Worm (Caenorhabditis elegans) whole organism, late embryonic: ENCODE measurements around the gene pes-1.

Experiments used
- K02D7.2 ChIP-seq: sonication (generic microtip); optimal IDR thresholded peaks from 2 replicates; lab custom pipeline; 2017; ENCODE audit warnings: mild to moderate bottlenecking, missing genetic modification characterization, missing compliant biosample characterization
- K09A11.1 ChIP-seq: sonication (generic microtip); optimal IDR thresholded peaks from 2 replicates; lab custom pipeline; 2017; ENCODE audit warnings: antibody characterized with exemption, mild to moderate bottlenecking, missing genetic modification characterization, missing compliant biosample characterization; ENCODE audit not compliant: insufficient read depth
- Y22D7AL.16 ChIP-seq: sonication (generic microtip); optimal IDR thresholded peaks from 2 replicates; lab custom pipeline; 2016; ENCODE audit warnings: missing genetic modification characterization, missing compliant biosample characterization
- ahr-1 ChIP-seq: sonication (generic microtip); optimal IDR thresholded peaks from 2 replicates; lab custom pipeline; 2016; ENCODE audit warnings: missing genetic modification characterization, missing compliant biosample characterization
- ama-1 ChIP-seq: fragments of 150-350 bp; optimal IDR thresholded peaks from 2 replicates; lab custom pipeline; 2014
- ceh-14 ChIP-seq: sonication (generic microtip); optimal IDR thresholded peaks from 2 replicates; lab custom pipeline; 2016; ENCODE audit warnings: missing genotype, missing genetic modification characterization, missing compliant biosample characterization
- ceh-19 ChIP-seq: fragments of 200-800 bp; sonication (Bioruptor generic); optimal IDR thresholded peaks from 2 replicates; lab custom pipeline; 2018; ENCODE audit warnings: mild to moderate bottlenecking, missing genetic modification characterization, missing compliant biosample characterization
- ceh-24 ChIP-seq: sonication (generic microtip); optimal IDR thresholded peaks from 2 replicates; lab custom pipeline; 2016; ENCODE audit warnings: mild to moderate bottlenecking, missing genetic modification characterization, missing compliant biosample characterization
- ceh-34 ChIP-seq: sonication (generic microtip); optimal IDR thresholded peaks from 2 replicates; lab custom pipeline; 2016; ENCODE audit warnings: mild to moderate bottlenecking, missing genetic modification characterization, missing compliant biosample characterization
- ceh-6 ChIP-seq: fragments of 200-800 bp; sonication (Bioruptor generic); optimal IDR thresholded peaks from 2 replicates; lab custom pipeline; 2018; ENCODE audit warnings: mild to moderate bottlenecking, missing genetic modification characterization, missing compliant biosample characterization
- che-1 ChIP-seq: sonication (generic microtip); optimal IDR thresholded peaks from 2 replicates; lab custom pipeline; 2016; ENCODE audit warnings: mild to moderate bottlenecking, missing genetic modification characterization, missing compliant biosample characterization
- dmd-4 ChIP-seq: sonication (generic microtip); optimal IDR thresholded peaks from 2 replicates; lab custom pipeline; 2016; ENCODE audit warnings: borderline replicate concordance, missing genetic modification characterization, missing compliant biosample characterization
- dve-1 ChIP-seq: sonication (generic microtip); optimal IDR thresholded peaks from 2 replicates; lab custom pipeline; 2017; ENCODE audit warnings: antibody characterized with exemption, mild to moderate bottlenecking, missing genetic modification characterization, missing compliant biosample characterization
- elt-2 ChIP-seq: sonication (generic microtip); optimal IDR thresholded peaks from 2 replicates; lab custom pipeline; 2016; ENCODE audit warnings: missing genetic modification reagents, missing genetic modification characterization, missing compliant biosample characterization
- ets-4 ChIP-seq: sonication (generic microtip); optimal IDR thresholded peaks from 2 replicates; lab custom pipeline; 2016; ENCODE audit warnings: missing genetic modification characterization, missing compliant biosample characterization
- eyg-1 ChIP-seq: sonication (generic microtip); optimal IDR thresholded peaks from 2 replicates; lab custom pipeline; 2016; ENCODE audit warnings: missing genotype, missing genetic modification characterization, missing compliant biosample characterization
- fax-1 ChIP-seq: sonication (generic microtip); optimal IDR thresholded peaks from 2 replicates; lab custom pipeline; 2016; ENCODE audit warnings: missing genotype, missing genetic modification characterization, missing compliant biosample characterization
- fkh-10 ChIP-seq: fragments of 150-350 bp; optimal IDR thresholded peaks from 2 replicates; lab custom pipeline; 2014; ENCODE audit warnings: missing biosample characterization, missing genetic modification reagents, missing genetic modification characterization
- fkh-6 ChIP-seq: sonication (generic microtip); optimal IDR thresholded peaks from 2 replicates; lab custom pipeline; 2016; ENCODE audit warnings: missing genetic modification characterization, missing compliant biosample characterization
- hlh-13 ChIP-seq: fragments of 200-800 bp; sonication (Bioruptor generic); optimal IDR thresholded peaks from 2 replicates; lab custom pipeline; 2018; ENCODE audit warnings: mild to moderate bottlenecking, missing genetic modification characterization, missing compliant biosample characterization
- hlh-15 ChIP-seq: sonication (generic microtip); optimal IDR thresholded peaks from 2 replicates; lab custom pipeline; 2016; ENCODE audit warnings: missing genetic modification characterization, missing compliant biosample characterization
- hlh-6 ChIP-seq: sonication (generic microtip); optimal IDR thresholded peaks from 2 replicates; lab custom pipeline; 2016; ENCODE audit warnings: missing genotype, missing genetic modification characterization, missing compliant biosample characterization
- madf-2 ChIP-seq: sonication (generic microtip); optimal IDR thresholded peaks from 2 replicates; lab custom pipeline; 2017; ENCODE audit warnings: missing genetic modification characterization, missing compliant biosample characterization
- nfya-1 ChIP-seq: sonication (generic microtip); optimal IDR thresholded peaks from 2 replicates; lab custom pipeline; 2017; ENCODE audit warnings: missing genetic modification characterization, mild to moderate bottlenecking, missing compliant biosample characterization, antibody characterized with exemption, moderate library complexity
- nhr-11 ChIP-seq: fragments of 150-350 bp; optimal IDR thresholded peaks from 2 replicates; lab custom pipeline; 2014; ENCODE audit warnings: missing biosample characterization, missing genetic modification characterization
- nhr-232 ChIP-seq: sonication (generic microtip); optimal IDR thresholded peaks from 2 replicates; lab custom pipeline; 2016; ENCODE audit warnings: missing genetic modification characterization, missing compliant biosample characterization
- odd-2 ChIP-seq: sonication (generic microtip); optimal IDR thresholded peaks from 2 replicates; lab custom pipeline; 2017; ENCODE audit warnings: antibody characterized with exemption, mild to moderate bottlenecking, missing genetic modification characterization, missing compliant biosample characterization
- pax-1 ChIP-seq: fragments of 150-350 bp; optimal IDR thresholded peaks from 2 replicates; lab custom pipeline; 2014; ENCODE audit warnings: missing biosample characterization, missing genetic modification characterization
- pha-2 ChIP-seq: sonication (generic microtip); optimal IDR thresholded peaks from 2 replicates; lab custom pipeline; 2017; ENCODE audit warnings: mild to moderate bottlenecking, missing genetic modification characterization, missing compliant biosample characterization
- pha-4 ChIP-seq: fragments of 150-350 bp; optimal IDR thresholded peaks from 2 replicates; lab custom pipeline; 2018; ENCODE audit warnings: missing biosample characterization, missing genetic modification reagents, missing genetic modification characterization
- pros-1 ChIP-seq: fragments of 150-350 bp; optimal IDR thresholded peaks from 2 replicates; lab custom pipeline; 2014; ENCODE audit warnings: missing biosample characterization, missing genetic modification reagents, missing genetic modification characterization
- sox-2 ChIP-seq: fragments of 200-800 bp; sonication (Bioruptor generic); IDR thresholded peaks from 2 replicates; pipeline ENCODE4 v1.3.6; 2022; ENCODE audit warnings: missing genetic modification reagents, missing genetic modification characterization, missing compliant biosample characterization
- sox-4 ChIP-seq: sonication (generic microtip); optimal IDR thresholded peaks from 2 replicates; lab custom pipeline; 2017; ENCODE audit warnings: mild to moderate bottlenecking, missing genetic modification characterization, inconsistent platforms, missing compliant biosample characterization
- syd-9 ChIP-seq: sonication (generic microtip); optimal IDR thresholded peaks from 2 replicates; lab custom pipeline; 2016; ENCODE audit warnings: mild to moderate bottlenecking, missing genetic modification characterization, moderate library complexity, missing compliant biosample characterization
- tbx-2 ChIP-seq: sonication (generic microtip); optimal IDR thresholded peaks from 2 replicates; lab custom pipeline; 2016; ENCODE audit warnings: missing genetic modification characterization, missing compliant biosample characterization
- tbx-7 ChIP-seq: sonication (generic microtip); optimal IDR thresholded peaks from 2 replicates; lab custom pipeline; 2016; ENCODE audit warnings: missing genotype, missing genetic modification characterization, missing compliant biosample characterization
- ttx-3 ChIP-seq: sonication (generic microtip); optimal IDR thresholded peaks from 2 replicates; lab custom pipeline; 2016; ENCODE audit warnings: missing genetic modification reagents, missing genetic modification characterization, missing compliant biosample characterization
- unc-55 ChIP-seq: sonication (generic microtip); optimal IDR thresholded peaks from 2 replicates; lab custom pipeline; 2017; ENCODE audit warnings: missing biosample characterization, missing genetic modification reagents, missing genetic modification characterization

The pes-1 gene

DNA sequence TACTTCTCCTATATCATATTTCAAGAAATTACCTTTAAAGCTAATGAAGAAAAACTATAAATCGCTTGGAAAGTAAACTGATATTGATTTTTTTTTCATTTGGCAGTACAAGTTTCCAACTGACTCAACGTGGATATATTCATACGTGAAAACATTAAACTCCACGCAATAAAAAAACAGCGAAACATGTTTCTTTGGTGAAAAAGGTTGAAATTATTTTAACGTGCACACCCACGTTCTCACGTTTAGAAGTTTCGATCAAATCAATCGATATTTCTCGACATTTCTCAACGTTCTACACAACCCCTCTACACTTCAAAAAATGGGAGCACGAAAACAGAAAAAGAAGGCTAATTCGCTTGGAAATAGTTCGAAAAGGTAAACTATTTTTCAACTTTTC is 26.4 kb downstream of the pes-1 start, which contains the start of the genes best-6 and C09B9.2:
TSS of gene best-6 (minus strand) at position 101 of the 400 bp plus-strand sequence.
TSS of gene C09B9.2 (plus strand) at position 314 of the 400 bp plus-strand sequence.
- no peak for TF ChIP-seq fax-1 (tag; lab: Kevin White, UChicago)
- no peak for TF ChIP-seq pros-1
- no peak for TF ChIP-seq elt-2 (tag; lab: Kevin White, UChicago)
- TF ChIP-seq pha-4: no peak
- no peak for TF ChIP-seq pha-2
- no peak for TF ChIP-seq eyg-1
- no peak for TF ChIP-seq ama-1
- TF ChIP-seq ets-4 (tag; lab: Kevin White, UChicago): no peak
- TF ChIP-seq nhr-11 (tag; lab: Kevin White, UChicago): no peak
- no peak for TF ChIP-seq sox-4 (tag; lab: Kevin White, UChicago)
- TF ChIP-seq ceh-19 (GFP tag; lab: Kevin White, UChicago): no peak
- no peak for TF ChIP-seq fkh-10
- no peak for TF ChIP-seq K09A11.1 (tag; lab: Kevin White, UChicago)
- no peak for TF ChIP-seq hlh-6
- no peak for TF ChIP-seq nfya-1 (tag; lab: Kevin White, UChicago)
- TF ChIP-seq ahr-1 (tag; lab: Kevin White, UChicago): no peak
- TF ChIP-seq, all 69 proteins: peak for 0

DNA sequence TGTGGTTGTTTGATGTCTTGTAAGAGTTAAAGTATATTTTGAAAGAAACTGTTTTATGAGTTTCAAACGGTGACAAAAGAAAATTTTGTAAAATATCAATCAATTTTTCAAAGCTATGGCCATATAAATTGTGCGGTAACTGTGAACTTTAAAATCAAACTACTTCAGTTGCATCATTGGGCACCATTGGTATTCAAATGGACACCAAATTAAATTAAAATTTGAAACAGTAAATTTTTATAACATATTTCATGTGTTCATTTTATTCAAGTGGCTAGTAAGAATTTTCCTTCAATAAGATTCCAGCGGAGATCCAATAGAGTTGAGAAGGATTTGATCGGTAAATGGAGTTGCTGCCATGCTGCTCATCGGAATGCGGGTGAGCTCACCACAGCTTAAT is 28.8 kb downstream of the pes-1 start:
- TF ChIP-seq nhr-232 (tag; lab: Kevin White, UChicago) (no peak), tbx-7 (no peak), dmd-4 (tag; lab: Kevin White, UChicago) (no peak), nfya-1 (tag; lab: Kevin White, UChicago) (no peak), ama-1 (no peak), ceh-14 (tag; lab: Kevin White, UChicago) (no peak), ttx-3 (no peak), syd-9 (tag; lab: Kevin White, UChicago) (no peak), unc-55 (GFP tag; lab: Kevin White, UChicago) (no peak), hlh-15 (tag; lab: Kevin White, UChicago) (no peak), dve-1 (tag; lab: Kevin White, UChicago) (no peak), madf-2 (tag; lab: Kevin White, UChicago) (no peak)

DNA sequence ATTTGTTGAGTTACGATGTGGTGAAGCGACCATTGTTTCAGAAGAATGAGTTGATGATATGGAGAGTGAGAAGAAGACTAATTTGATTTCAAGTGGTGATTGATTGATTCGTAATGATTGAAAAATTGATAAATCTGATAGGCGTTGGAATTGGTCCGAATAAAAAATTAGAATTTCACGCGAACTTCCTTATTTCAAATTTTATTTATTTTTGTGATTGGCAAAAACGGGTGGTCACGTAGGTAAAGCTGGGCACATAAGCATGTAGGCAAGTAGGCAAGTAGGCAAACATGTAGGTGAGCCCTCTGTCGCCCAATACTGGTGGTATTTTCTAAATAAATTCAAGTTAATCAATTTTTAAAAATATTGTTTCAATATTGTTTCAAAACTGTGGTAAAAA is 30.7 kb downstream of the pes-1 start, which contains the start of gene C09B9.4:
TSS of gene C09B9.4 (minus strand) at position 101 of the 400 bp plus-strand sequence.
- TF ChIP-seq ceh-34 (tag; lab: Kevin White, UChicago): no peak
- TF ChIP-seq ceh-19 (GFP tag; lab: Kevin White, UChicago): no peak
- no peak for TF ChIP-seq sox-2 (GFP tag; lab: Robert Waterston, UW)
- no peak for TF ChIP-seq fkh-10
- no peak for TF ChIP-seq dve-1 (tag; lab: Kevin White, UChicago)
- TF ChIP-seq nfya-1 (tag; lab: Kevin White, UChicago): no peak
- no peak for TF ChIP-seq fkh-6 (tag; lab: Kevin White, UChicago)
- TF ChIP-seq odd-2 (tag; lab: Kevin White, UChicago): no peak
- TF ChIP-seq K02D7.2 (tag; lab: Kevin White, UChicago): no peak

DNA sequence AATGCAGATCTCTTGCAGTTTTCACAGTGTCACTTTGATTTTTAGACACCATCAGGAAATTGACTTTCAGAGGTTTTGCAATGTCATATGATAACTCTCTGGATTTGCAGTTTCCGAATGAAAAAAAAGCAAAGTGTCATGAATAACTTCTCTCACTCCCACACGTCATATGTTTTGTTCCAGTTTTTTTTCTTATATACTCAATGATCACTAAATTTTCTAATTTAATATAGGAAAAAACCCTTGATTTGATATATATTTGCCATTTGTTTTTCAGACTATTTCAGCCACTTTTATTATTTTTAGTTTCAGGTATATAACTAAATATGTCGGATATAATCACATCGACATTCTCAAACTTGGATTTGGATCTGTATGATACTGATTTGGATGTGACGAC is 34.9 kb downstream of the pes-1 start, which contains the start of gene C09B9.1:
TSS of gene C09B9.1 (plus strand) at position 301 of the 400 bp plus-strand sequence.
- no peak for TF ChIP-seq tbx-2 (tag; lab: Kevin White, UChicago)
- no peak for TF ChIP-seq elt-2 (tag; lab: Kevin White, UChicago)
- TF ChIP-seq hlh-6: no peak
- no peak for TF ChIP-seq pax-1 (tag; lab: Kevin White, UChicago)
- TF ChIP-seq ceh-34 (tag; lab: Kevin White, UChicago): no peak
- no peak for TF ChIP-seq unc-55 (GFP tag; lab: Kevin White, UChicago)
- no peak for TF ChIP-seq ceh-6 (GFP tag; lab: Kevin White, UChicago)
- no peak for TF ChIP-seq tbx-7
- no peak for TF ChIP-seq hlh-13 (GFP tag; lab: Kevin White, UChicago)
- TF ChIP-seq ceh-24 (tag; lab: Kevin White, UChicago): no peak
- TF ChIP-seq dve-1 (tag; lab: Kevin White, UChicago): no peak
- TF ChIP-seq K09A11.1 (tag; lab: Kevin White, UChicago): no peak
- TF ChIP-seq Y22D7AL.16: no peak
- TF ChIP-seq che-1 (tag; lab: Kevin White, UChicago): no peak
